Worm (Caenorhabditis elegans): ENCODE data around the gene bbs-8.

DNA sequence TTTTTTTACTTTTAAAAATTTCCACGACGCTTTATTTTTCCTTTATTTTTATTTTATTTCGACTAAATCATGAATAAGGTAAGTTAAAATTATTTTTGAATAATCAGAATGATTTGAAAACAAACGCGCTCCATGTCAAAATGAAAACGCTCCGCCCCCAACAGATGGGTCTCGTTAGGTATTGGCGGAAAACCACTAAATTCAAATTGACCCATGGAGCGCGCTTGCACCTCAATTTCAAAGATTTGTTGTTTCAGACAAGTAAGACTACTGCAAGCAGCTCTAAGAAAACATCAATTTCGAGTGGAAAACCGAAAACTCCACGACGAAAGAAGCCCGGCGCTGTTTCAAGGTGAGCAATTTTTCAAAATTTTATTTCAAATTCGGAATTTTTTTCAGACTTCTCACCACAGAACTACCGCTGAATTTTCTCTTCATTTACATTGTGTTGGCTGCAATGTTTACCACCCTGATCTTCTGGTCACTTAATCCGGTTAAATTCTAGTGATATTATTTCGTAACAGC, 23.1 kb upstream of the bbs-8 start, which contains the start of gene ZC404.2:
- TF ChIP-seq ceh-31 (tag; optimal IDR thresholded peaks at IDR 0.05) (no peak), hlh-30 (tag; optimal IDR thresholded peaks at IDR 0.05; ENCODE audit: insufficient read depth) (no peak), ama-1 (optimal IDR thresholded peaks at IDR 0.05) (peak; percentile 46), tbx-2 (tag; optimal IDR thresholded peaks at IDR 0.05) (no peak)
